Fruit fly (Drosophila melanogaster) whole organism, embryonic: Measurements from ENCODE around the gene hang.

Source experiments
- Abd-B ChIP-seq: fragments of 200-800 bp; sonication (Bioruptor generic); optimal IDR thresholded peaks from 2 replicates; lab custom pipeline; 2018; ENCODE audit warnings: missing biosample characterization, mild to moderate bottlenecking, missing genetic modification characterization, moderate library complexity
- CG10321 ChIP-seq: fragments of 200-800 bp; sonication (Bioruptor generic); IDR thresholded peaks from 2 replicates; pipeline ENCODE4 v1.3.6; 2022; ENCODE audit warnings: missing biosample characterization, missing genetic modification characterization
- CG10366 ChIP-seq: fragments of 200-800 bp; sonication (Bioruptor generic); IDR thresholded peaks from 2 replicates; pipeline ENCODE4 v1.3.6; 2022; ENCODE audit warnings: missing biosample characterization, missing genetic modification characterization
- CG10979 ChIP-seq: fragments of 200-800 bp; sonication (Bioruptor generic); optimal IDR thresholded peaks from 2 replicates; lab custom pipeline; 2018; ENCODE audit warnings: missing biosample characterization, mild to moderate bottlenecking, missing genetic modification characterization, moderate library complexity
- CG11085 ChIP-seq: fragments of 200-800 bp; sonication (Bioruptor generic); IDR thresholded peaks from 2 replicates; pipeline ENCODE4 v1.3.6; 2022; ENCODE audit warnings: missing biosample characterization, missing genetic modification characterization
- CG11247 ChIP-seq: fragments of 200-800 bp; sonication (Bioruptor generic); IDR thresholded peaks from 2 replicates; pipeline ENCODE4 v1.3.6; 2022; ENCODE audit warnings: missing biosample characterization, missing genetic modification characterization
- CG12659 ChIP-seq: fragments of 200-800 bp; sonication (Bioruptor generic); optimal IDR thresholded peaks from 3 replicates; lab custom pipeline; 2017; ENCODE audit warnings: mild to moderate bottlenecking, missing biosample characterization, missing genetic modification reagents, missing genetic modification characterization
- CG13287 ChIP-seq: fragments of 200-800 bp; sonication (Bioruptor generic); IDR thresholded peaks from 2 replicates; pipeline ENCODE4 v1.3.6; 2022; ENCODE audit warnings: missing biosample characterization, missing genetic modification characterization; ENCODE audit not compliant: partially characterized antibody
- CG13424 ChIP-seq: fragments of 200-800 bp; sonication (Bioruptor generic); optimal IDR thresholded peaks from 2 replicates; lab custom pipeline; 2019; ENCODE audit warnings: missing biosample characterization, mild to moderate bottlenecking, missing genetic modification characterization, moderate library complexity
- CG14014 ChIP-seq: fragments of 200-800 bp; sonication (Bioruptor generic); IDR thresholded peaks from 2 replicates; pipeline ENCODE4 v1.3.6; 2022; ENCODE audit warnings: missing biosample characterization, missing genetic modification characterization
- CG14050 ChIP-seq: fragments of 200-800 bp; sonication (Bioruptor generic); IDR thresholded peaks from 3 replicates; pipeline ENCODE4 v1.3.6; 2022; ENCODE audit warnings: missing biosample characterization, missing genetic modification characterization
- CG16779 ChIP-seq: fragments of 200-800 bp; sonication (Bioruptor generic); IDR thresholded peaks from 2 replicates; pipeline ENCODE4 v1.3.6; 2022; ENCODE audit warnings: missing biosample characterization, missing genetic modification characterization
- CG16813 ChIP-seq: fragments of 200-800 bp; sonication (Bioruptor generic); IDR thresholded peaks from 3 replicates; pipeline ENCODE4 v1.3.6; 2022; ENCODE audit warnings: missing biosample characterization, missing genetic modification characterization; ENCODE audit not compliant: partially characterized antibody
- CG16815 ChIP-seq: fragments of 200-800 bp; sonication (Bioruptor generic); optimal IDR thresholded peaks from 3 replicates; lab custom pipeline; 2017; ENCODE audit warnings: missing biosample characterization, mild to moderate bottlenecking, missing genetic modification characterization
- CG18011 ChIP-seq: fragments of 200-800 bp; sonication (Bioruptor generic); optimal IDR thresholded peaks from 2 replicates; lab custom pipeline; 2017; ENCODE audit warnings: missing biosample characterization, missing genetic modification characterization, mild to moderate bottlenecking, moderate library complexity, missing genotype
- CG3065 ChIP-seq: fragments of 200-800 bp; sonication (Bioruptor generic); optimal IDR thresholded peaks from 2 replicates; lab custom pipeline; 2016; ENCODE audit warnings: missing biosample characterization, missing genetic modification characterization
- CG6683 ChIP-seq: fragments of 200-800 bp; sonication (Bioruptor generic); optimal IDR thresholded peaks from 2 replicates; lab custom pipeline; 2017; ENCODE audit warnings: missing biosample characterization, mild to moderate bottlenecking, missing genetic modification characterization, missing genetic modification reagents
- CG6765 ChIP-seq: fragments of 200-800 bp; sonication (Bioruptor generic); optimal IDR thresholded peaks from 3 replicates; lab custom pipeline; 2017; ENCODE audit warnings: missing biosample characterization, mild to moderate bottlenecking, missing genetic modification characterization
- CG7786 ChIP-seq: fragments of 200-800 bp; sonication (Bioruptor generic); optimal IDR thresholded peaks from 2 replicates; lab custom pipeline; 2016; ENCODE audit warnings: missing biosample characterization, missing genetic modification characterization
- CG7839 ChIP-seq: fragments of 200-800 bp; sonication (Bioruptor generic); optimal IDR thresholded peaks from 3 replicates; lab custom pipeline; 2018; ENCODE audit warnings: missing biosample characterization, mild to moderate bottlenecking, missing genetic modification characterization, moderate library complexity
- CG7963 ChIP-seq: fragments of 200-800 bp; sonication (Bioruptor generic); IDR thresholded peaks from 3 replicates; pipeline ENCODE4 v1.3.6; 2022; ENCODE audit warnings: missing biosample characterization, missing genetic modification characterization; ENCODE audit not compliant: partially characterized antibody
- CTCF ChIP-seq: fragments of 200-800 bp; sonication (Bioruptor generic); optimal IDR thresholded peaks from 2 replicates; lab custom pipeline; 2017; ENCODE audit warnings: missing biosample characterization, mild to moderate bottlenecking, missing genetic modification characterization, moderate library complexity
- Camta ChIP-seq: fragments of 200-800 bp; sonication (Bioruptor generic); optimal IDR thresholded peaks from 2 replicates; lab custom pipeline; 2016; ENCODE audit warnings: missing biosample characterization, missing genetic modification characterization
- Dek ChIP-seq: fragments of 200-800 bp; sonication (Bioruptor generic); optimal IDR thresholded peaks from 3 replicates; lab custom pipeline; 2019; ENCODE audit warnings: missing biosample characterization, mild to moderate bottlenecking, missing genetic modification characterization, moderate library complexity
- Ets97D ChIP-seq: fragments of 200-800 bp; sonication (Bioruptor generic); optimal IDR thresholded peaks from 3 replicates; lab custom pipeline; 2016; ENCODE audit warnings: missing biosample characterization, missing genetic modification characterization
- Fer2 ChIP-seq: fragments of 200-800 bp; sonication (Bioruptor generic); optimal IDR thresholded peaks from 2 replicates; lab custom pipeline; 2018; ENCODE audit warnings: missing biosample characterization, mild to moderate bottlenecking, missing genetic modification characterization, moderate library complexity
- Hsf ChIP-seq: fragments of 200-800 bp; sonication (Bioruptor generic); optimal IDR thresholded peaks from 3 replicates; lab custom pipeline; 2016; ENCODE audit warnings: missing biosample characterization, missing genetic modification characterization
- Kr ChIP-seq: fragments of 200-800 bp; sonication (Bioruptor generic); optimal IDR thresholded peaks from 2 replicates; lab custom pipeline; 2017; ENCODE audit warnings: missing biosample characterization, mild to moderate bottlenecking, missing genetic modification characterization
- MESR4 ChIP-seq: fragments of 200-800 bp; sonication (Bioruptor generic); optimal IDR thresholded peaks from 2 replicates; lab custom pipeline; 2018; ENCODE audit warnings: missing biosample characterization, mild to moderate bottlenecking, missing genetic modification characterization, moderate library complexity
- Meics ChIP-seq: fragments of 200-800 bp; sonication (Bioruptor generic); optimal IDR thresholded peaks from 2 replicates; lab custom pipeline; 2017; ENCODE audit warnings: missing biosample characterization, mild to moderate bottlenecking, missing genetic modification characterization
- Mes4 ChIP-seq: fragments of 200-800 bp; sonication (Bioruptor generic); optimal IDR thresholded peaks from 2 replicates; lab custom pipeline; 2016; ENCODE audit warnings: missing biosample characterization, missing genetic modification characterization
- Neu2 ChIP-seq: fragments of 200-800 bp; sonication (Bioruptor generic); optimal IDR thresholded peaks from 3 replicates; lab custom pipeline; 2016; ENCODE audit warnings: missing biosample characterization, missing genetic modification characterization, borderline replicate concordance
- Nf-YA ChIP-seq: fragments of 200-800 bp; sonication (Bioruptor generic); IDR thresholded peaks from 2 replicates; pipeline ENCODE4 v1.3.6; 2022; ENCODE audit warnings: missing biosample characterization, missing genetic modification characterization
- Pdp1 ChIP-seq, 2 experiments: fragments of 200-800 bp; sonication (Bioruptor generic); optimal IDR thresholded peaks; 3 replicates each; lab custom pipeline; 2016; ENCODE audit warnings: missing biosample characterization in 2 of 2, missing genetic modification characterization in 2 of 2, mild to moderate bottlenecking in 1 of 2, moderate library complexity in 1 of 2
- Scr ChIP-seq: fragments of 200-800 bp; sonication (Bioruptor generic); IDR thresholded peaks from 2 replicates; pipeline ENCODE4 v1.3.6; 2022; ENCODE audit warnings: missing biosample characterization, missing genetic modification characterization; ENCODE audit not compliant: partially characterized antibody
- Sox102F ChIP-seq: fragments of 200-800 bp; sonication (Bioruptor generic); optimal IDR thresholded peaks from 2 replicates; lab custom pipeline; 2018; ENCODE audit warnings: missing biosample characterization, mild to moderate bottlenecking, missing genetic modification characterization, moderate library complexity
- Spps ChIP-seq: fragments of 200-800 bp; sonication (Bioruptor generic); optimal IDR thresholded peaks from 2 replicates; lab custom pipeline; 2018; ENCODE audit warnings: missing biosample characterization, mild to moderate bottlenecking, missing genetic modification characterization
- Usf ChIP-seq: fragments of 200-800 bp; sonication (Bioruptor generic); optimal IDR thresholded peaks from 2 replicates; lab custom pipeline; 2017; ENCODE audit warnings: missing genotype, missing biosample characterization, missing genetic modification characterization
- YL-1 ChIP-seq: fragments of 200-800 bp; sonication (Bioruptor generic); optimal IDR thresholded peaks from 3 replicates; lab custom pipeline; 2017; ENCODE audit warnings: missing biosample characterization, mild to moderate bottlenecking, missing genetic modification characterization
- cad ChIP-seq: fragments of >200 bp; optimal IDR thresholded peaks from 2 replicates; lab custom pipeline; 2017; ENCODE audit warnings: missing biosample characterization, missing genetic modification characterization
- croc ChIP-seq: fragments of 200-800 bp; sonication (Bioruptor generic); conservative IDR thresholded peaks from 3 replicates; pipeline ENCODE4 v1.3.6; 2022; ENCODE audit warnings: missing biosample characterization, missing genetic modification characterization
- cwo ChIP-seq: fragments of 200-800 bp; sonication (Bioruptor generic); optimal IDR thresholded peaks from 3 replicates; lab custom pipeline; 2017; ENCODE audit warnings: missing biosample characterization, missing genetic modification characterization, mild to moderate bottlenecking, moderate library complexity, missing genetic modification reagents
- eve ChIP-seq, 2 experiments: fragments of >200 bp; optimal IDR thresholded peaks; 2 replicates each; lab custom pipeline; 2017; ENCODE audit warnings: missing biosample characterization in 2 of 2, missing genetic modification characterization in 2 of 2
- lmd ChIP-seq: fragments of 200-800 bp; sonication (Bioruptor generic); IDR thresholded peaks from 2 replicates; pipeline ENCODE4 v1.3.6; 2022; ENCODE audit warnings: missing biosample characterization, missing genetic modification characterization
- pita ChIP-seq: fragments of 200-800 bp; sonication (Bioruptor generic); optimal IDR thresholded peaks from 2 replicates; lab custom pipeline; 2017; ENCODE audit warnings: missing biosample characterization, mild to moderate bottlenecking, missing genetic modification characterization
- ranshi ChIP-seq: fragments of 200-800 bp; sonication (Bioruptor generic); IDR thresholded peaks from 2 replicates; pipeline ENCODE4 v1.3.6; 2022; ENCODE audit warnings: missing biosample characterization, missing genetic modification characterization
- schlank ChIP-seq: fragments of 200-800 bp; sonication (Bioruptor generic); optimal IDR thresholded peaks from 2 replicates; lab custom pipeline; 2018; ENCODE audit warnings: missing biosample characterization, mild to moderate bottlenecking, missing genetic modification characterization
- tll ChIP-seq, 2 experiments: fragments of 200-800 bp in 1 of 2; fragments of >200 bp in 1 of 2; sonication (Bioruptor generic) in 1 of 2; optimal IDR thresholded peaks; 2 replicates each; lab custom pipeline; 2017 to 2019; ENCODE audit warnings: missing biosample characterization in 2 of 2, missing genetic modification characterization in 2 of 2, mild to moderate bottlenecking in 1 of 2, moderate library complexity in 1 of 2
- toy ChIP-seq: fragments of 200-800 bp; sonication (Bioruptor generic); IDR thresholded peaks from 2 replicates; pipeline ENCODE4 v1.3.6; 2022; ENCODE audit warnings: missing biosample characterization, missing genetic modification characterization
- zen ChIP-seq: fragments of 200-800 bp; sonication (Bioruptor generic); optimal IDR thresholded peaks from 3 replicates; lab custom pipeline; 2018; ENCODE audit warnings: missing biosample characterization, mild to moderate bottlenecking, missing genetic modification characterization, moderate library complexity

The hang gene

DNA sequence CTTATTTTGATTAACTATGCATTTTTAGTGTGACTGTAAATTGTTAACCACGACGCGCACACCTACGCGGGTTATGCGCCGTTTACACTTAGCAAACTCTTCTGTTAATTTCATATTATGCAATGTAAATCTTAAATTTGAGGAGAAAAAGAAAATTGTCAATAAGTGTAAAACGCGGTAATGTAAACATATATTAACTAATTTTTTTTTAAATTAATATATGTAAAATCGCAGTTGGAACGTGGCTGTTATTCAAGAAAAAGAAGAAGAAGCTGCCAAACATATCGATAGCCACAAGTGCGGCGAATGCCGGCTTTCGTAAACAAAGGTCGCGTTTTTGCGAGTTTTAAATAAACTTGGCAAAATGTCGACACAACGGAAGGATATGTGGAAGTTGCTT, 31.2 kb upstream of the hang start, which contains the start of the genes TH1 and mei-41 (continued):
- TF ChIP-seq Scr (peak; percentile 58), Ets97D (peak; percentile 49), CG16815 (GFP tag; lab: Kevin White, UChicago) (peak; percentile 89), CG11247 (GFP tag; lab: Robert Waterston, UW) (peak; percentile 94), pita (no peak), CG12659 (peak; percentile 94), CG16813 (peak; percentile 37; the same call in 2 of the 3 replicates), CTCF (GFP tag; lab: Kevin White, UChicago) (peak; percentile 6), Fer2 (tag; lab: Kevin White, UChicago) (peak; percentile 83), Spps (tag; lab: Kevin White, UChicago) (peak; percentile 75), Camta (peak; percentile 41), MESR4 (no peak), Dek (tag; lab: Kevin White, UChicago) (peak; percentile 87), cad (GFP tag; lab: Kevin White, UChicago) (no peak), toy (GFP tag; lab: Robert Waterston, UW) (peak; percentile 85), CG10366 (GFP tag; lab: Robert Waterston, UW) (peak; percentile 91), Nf-YA (GFP tag; lab: Robert Waterston, UW) (peak; percentile 92), CG14050 (GFP tag; lab: Robert Waterston, UW) (peak; percentile 89), CG6683 (peak; percentile 54), Abd-B (GFP tag; lab: Kevin White, UChicago) (peak; percentile 95), lmd (GFP tag; lab: Robert Waterston, UW) (peak; percentile 96), YL-1 (GFP tag; lab: Kevin White, UChicago) (peak; percentile 75), Pdp1 (GFP tag; optimal IDR thresholded peaks at IDR 0.05; lab: Kevin White, UChicago) (peak in 1 of 2 experiments; percentile 67), ranshi (GFP tag; lab: Robert Waterston, UW) (peak; percentile 97), Sox102F (GFP tag; lab: Kevin White, UChicago) (peak; percentile 93), CG7839 (peak; percentile 96), CG10321 (GFP tag; lab: Robert Waterston, UW) (peak; percentile 11; the same call in 1 of the 2 replicates), CG10979 (tag; lab: Kevin White, UChicago) (peak; percentile 87), tll (GFP tag; optimal IDR thresholded peaks at IDR 0.05; lab: Kevin White, UChicago) (peak in 1 of 2 experiments; percentile 56), eve (GFP tag; optimal IDR thresholded peaks at IDR 0.05; lab: Kevin White, UChicago) (no peak), Mes4 (GFP tag; lab: Kevin White, UChicago) (peak; percentile 13), CG7786 (GFP tag; lab: Kevin White, UChicago) (peak; percentile 41), CG7963 (GFP tag; lab: Robert Waterston, UW) (no peak), schlank (tag; lab: Kevin White, UChicago) (peak; percentile 41), CG14014 (GFP tag; lab: Robert Waterston, UW) (peak; percentile 96), croc (peak; percentile 96), CG13287 (GFP tag; lab: Robert Waterston, UW) (peak; percentile 57), Neu2 (no peak), cwo (peak; percentile 64), Kr (GFP tag; lab: Kevin White, UChicago) (no peak), CG3065 (GFP tag; lab: Kevin White, UChicago) (peak; percentile 74), Usf (GFP tag; lab: Kevin White, UChicago) (peak; percentile 86), Meics (peak; percentile 86), zen (tag; lab: Kevin White, UChicago) (peak; percentile 93), CG11085 (GFP tag; lab: Robert Waterston, UW) (peak; percentile 95), CG13424 (tag; lab: Kevin White, UChicago) (peak; percentile 91), Hsf (GFP tag; lab: Kevin White, UChicago) (peak; percentile 58), CG16779 (GFP tag; lab: Robert Waterston, UW) (peak; percentile 65; the same call in 1 of the 2 replicates), CG6765 (GFP tag; lab: Kevin White, UChicago) (peak; percentile 19), CG18011 (GFP tag; lab: Kevin White, UChicago) (peak; percentile 46)
